Fruit fly (Drosophila melanogaster): ENCODE data around the gene CG10467.

Gene CG10467

dm6 chr3L:6094697-6095096, at the start of gene CG10467, which contains the start of gene loj:
TSS of gene CG10467 (minus strand) at chr3L:6094747.
TSS of gene loj (plus strand) at chr3L:6094987.
- peak; percentile 72 for TF ChIP-seq Hr83 (GFP tag; optimal IDR thresholded peaks at IDR 0.05; ENCODE audit: poor library complexity, severe bottlenecking)
- peak; percentile 92 for TF ChIP-seq sv (GFP tag; optimal IDR thresholded peaks at IDR 0.05)
- peak; percentile 75 for TF ChIP-seq Jra (GFP tag; optimal IDR thresholded peaks at IDR 0.05)
- peak; percentile 81 for TF ChIP-seq fru (GFP tag; optimal IDR thresholded peaks at IDR 0.05)
- TF ChIP-seq h (GFP tag; optimal IDR thresholded peaks at IDR 0.05) = peak; percentile 89
- TF ChIP-seq psq (GFP tag; optimal IDR thresholded peaks at IDR 0.05) = peak; percentile 89
- TF ChIP-seq HLH106 (tag; optimal IDR thresholded peaks at IDR 0.05) = peak; percentile 92
- peak; percentile 89 for TF ChIP-seq OdsH (GFP tag; optimal IDR thresholded peaks at IDR 0.05)
- no peak for TF ChIP-seq Hr78 (GFP tag; optimal IDR thresholded peaks at IDR 0.05)
- peak; percentile 19 for TF ChIP-seq CG32264 (GFP tag; optimal IDR thresholded peaks at IDR 0.05)
- TF ChIP-seq Mio (GFP tag; optimal IDR thresholded peaks at IDR 0.05) = no peak
- TF ChIP-seq GATAd (GFP tag; optimal IDR thresholded peaks at IDR 0.05) = peak; percentile 77
- no peak for TF ChIP-seq Dfd (GFP tag; optimal IDR thresholded peaks at IDR 0.05)
- peak in 1 of 2 experiments; percentile 92 for TF ChIP-seq foxo (GFP tag; optimal IDR thresholded peaks at IDR 0.05)
- peak; percentile 91 for TF ChIP-seq dmrt93B (GFP tag; optimal IDR thresholded peaks at IDR 0.05)
- peak; percentile 85 for TF ChIP-seq Sp1 (GFP tag; optimal IDR thresholded peaks at IDR 0.05)
- TF ChIP-seq Rel (GFP tag; optimal IDR thresholded peaks at IDR 0.05) = no peak
- peak; percentile 50 for TF ChIP-seq Rel (tag; optimal IDR thresholded peaks at IDR 0.05)
- peak; percentile 52 for TF ChIP-seq sage (GFP tag; optimal IDR thresholded peaks at IDR 0.05)
- TF ChIP-seq brk (GFP tag; optimal IDR thresholded peaks at IDR 0.05) = peak; percentile 90
- TF ChIP-seq woc (GFP tag; optimal IDR thresholded peaks at IDR 0.05) = peak; percentile 63
- TF ChIP-seq jim (GFP tag; optimal IDR thresholded peaks at IDR 0.05) = no peak
- peak; percentile 90 for TF ChIP-seq tai (GFP tag; optimal IDR thresholded peaks at IDR 0.05)
- peak; percentile 85 for TF ChIP-seq ey (GFP tag; optimal IDR thresholded peaks at IDR 0.05)
- no peak for TF ChIP-seq Vsx2 (GFP tag; optimal IDR thresholded peaks at IDR 0.05; ENCODE audit: partially characterized antibody)
- TF ChIP-seq N (GFP tag; optimal IDR thresholded peaks at IDR 0.05) = no peak
- TF ChIP-seq rgr (GFP tag; optimal IDR thresholded peaks at IDR 0.05) = peak; percentile 94
- peak; percentile 89 for TF ChIP-seq Hnf4 (GFP tag; optimal IDR thresholded peaks at IDR 0.05)
- peak; percentile 59 for TF ChIP-seq br (GFP tag; optimal IDR thresholded peaks at IDR 0.05)
- no peak for TF ChIP-seq pan (optimal IDR thresholded peaks at IDR 0.05)
- TF ChIP-seq CG9705 (GFP tag; optimal IDR thresholded peaks at IDR 0.05) = peak; percentile 88
- TF ChIP-seq dl (GFP tag; optimal IDR thresholded peaks at IDR 0.05; ENCODE audit: insufficient read depth in 1 of 2, partially characterized antibody in 2 of 2) = no peak
- peak; percentile 7 for TF ChIP-seq CrebA (GFP tag; optimal IDR thresholded peaks at IDR 0.05; ENCODE audit: borderline replicate concordance)
- peak; percentile 57 for TF ChIP-seq dsf (GFP tag; optimal IDR thresholded peaks at IDR 0.05; ENCODE audit: borderline replicate concordance)

DNA sequence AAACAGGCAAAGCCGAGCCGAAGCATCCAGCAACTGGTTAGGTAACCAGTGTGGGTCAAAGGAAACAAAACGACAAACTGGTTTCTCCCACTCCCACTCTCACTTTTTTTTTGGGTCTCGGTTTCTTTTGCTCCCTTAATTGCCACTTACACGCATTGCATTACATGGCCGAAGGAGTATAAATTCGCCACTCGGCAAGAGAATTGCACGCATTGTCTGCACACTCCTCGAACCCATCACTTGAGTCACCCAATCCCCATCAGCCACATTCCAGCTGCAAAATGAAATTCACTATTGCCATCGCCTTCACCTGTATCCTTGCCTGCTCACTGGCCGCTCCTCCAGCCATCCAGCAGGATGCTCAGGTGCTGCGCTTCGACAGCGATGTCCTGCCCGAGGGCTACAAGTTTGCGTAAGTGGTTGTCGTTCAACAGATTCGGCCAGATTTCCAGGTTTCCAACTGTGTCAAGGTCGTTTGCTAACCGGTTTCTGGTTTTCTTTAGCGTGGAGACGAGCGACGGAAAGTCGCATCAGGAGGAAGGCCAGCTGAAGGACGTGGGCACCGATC, 48.7 kb upstream of the CG10467 start, which contains the start of gene Lcp65Ad:
Lcp65Ad (plus strand) TSS at position 208 of the 568 bp plus-strand sequence.
- TF ChIP-seq Hnf4 (GFP tag; optimal IDR thresholded peaks at IDR 0.05) (no peak), CG32264 (GFP tag; optimal IDR thresholded peaks at IDR 0.05) (no peak), sage (GFP tag; optimal IDR thresholded peaks at IDR 0.05) (no peak), rgr (GFP tag; optimal IDR thresholded peaks at IDR 0.05) (no peak), woc (GFP tag; optimal IDR thresholded peaks at IDR 0.05) (no peak), brk (GFP tag; optimal IDR thresholded peaks at IDR 0.05) (no peak), jim (GFP tag; optimal IDR thresholded peaks at IDR 0.05) (no peak), CrebA (GFP tag; optimal IDR thresholded peaks at IDR 0.05; ENCODE audit: borderline replicate concordance) (no peak), pan (optimal IDR thresholded peaks at IDR 0.05) (no peak), Sp1 (GFP tag; optimal IDR thresholded peaks at IDR 0.05) (no peak), lola (GFP tag; optimal IDR thresholded peaks at IDR 0.05) (no peak)

DNA sequence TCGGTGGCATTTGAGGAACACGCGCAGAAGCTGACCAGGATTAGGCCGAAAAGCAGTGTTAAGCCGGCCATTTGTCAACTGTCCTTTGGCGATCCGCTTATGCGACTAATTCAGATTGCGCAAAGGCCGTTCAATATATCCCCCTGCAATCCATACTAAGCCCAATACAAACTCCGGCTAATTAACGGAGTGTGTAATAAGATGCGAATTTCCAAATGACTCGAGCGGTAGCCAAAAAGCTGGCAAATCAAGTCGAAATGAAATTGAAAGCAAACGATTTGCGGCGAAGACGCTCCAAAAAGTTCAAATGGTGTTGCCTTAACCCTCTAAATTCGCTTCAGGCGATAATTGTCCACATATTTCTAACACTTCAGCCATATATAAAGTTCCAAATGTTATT, 47.8 kb upstream of the CG10467 start, which contains the start of gene Cpr65Aw:
Cpr65Aw (minus strand) TSS at position 101 of the 400 bp plus-strand sequence.
- TF ChIP-seq N (GFP tag; optimal IDR thresholded peaks at IDR 0.05) (no peak), tai (GFP tag; optimal IDR thresholded peaks at IDR 0.05) (no peak), rgr (GFP tag; optimal IDR thresholded peaks at IDR 0.05) (no peak), Sp1 (GFP tag; optimal IDR thresholded peaks at IDR 0.05) (no peak), HLH106 (tag; optimal IDR thresholded peaks at IDR 0.05) (no peak), brk (GFP tag; optimal IDR thresholded peaks at IDR 0.05) (no peak), jim (GFP tag; optimal IDR thresholded peaks at IDR 0.05) (no peak), Dif (GFP tag; optimal IDR thresholded peaks at IDR 0.05; ENCODE audit: partially characterized antibody) (no peak), foxo (GFP tag; optimal IDR thresholded peaks at IDR 0.05) (no peak)
